Worm (Caenorhabditis elegans) whole organism, midembryonic: Measurements from ENCODE around the gene srh-177.

ENCODE experiments used
- cog-1 ChIP-seq: sonication (generic microtip); optimal IDR thresholded peaks from 2 replicates; lab custom pipeline; 2016; ENCODE audit warnings: missing genetic modification characterization, missing compliant biosample characterization
- flt-1 ChIP-seq: fragments of 200-800 bp; sonication (Bioruptor generic); IDR thresholded peaks from 2 replicates; pipeline ENCODE4 v1.3.6; 2022; ENCODE audit warnings: missing genetic modification characterization, missing compliant biosample characterization
- klf-2 ChIP-seq: fragments of 200-800 bp; sonication (Bioruptor generic); conservative IDR thresholded peaks from 2 replicates; pipeline ENCODE4 v1.3.6; 2022; ENCODE audit warnings: missing genetic modification reagents, missing genetic modification characterization, missing compliant biosample characterization
- med-1 ChIP-seq: sonication (generic microtip); optimal IDR thresholded peaks from 2 replicates; lab custom pipeline; 2017; ENCODE audit warnings: missing genetic modification characterization, mild to moderate bottlenecking, missing compliant biosample characterization, antibody characterized with exemption, missing genetic modification reagents; ENCODE audit not compliant: insufficient read depth

ce11 chrV:20351195-20351594 lies 17.9 kb downstream of the srh-177 start, which contains the start of gene K02E2.1:
- TF ChIP-seq med-1 (GFP tag; lab: Kevin White, UChicago) (no peak), klf-2 (GFP tag; lab: Robert Waterston, UW) (no peak), cog-1 (tag; lab: Kevin White, UChicago) (no peak), flt-1 (GFP tag; lab: Robert Waterston, UW) (no peak)
